Worm (Caenorhabditis elegans) whole organism, L4 larva: ENCODE measurements around the gene vps-52.

Experiments used
- F26F4.8 ChIP-seq: fragments of 200-800 bp; sonication (Bioruptor generic); conservative IDR thresholded peaks from 2 replicates; pipeline ENCODE4 v1.3.6; 2022; ENCODE audit warnings: missing genetic modification characterization, missing compliant biosample characterization
- aha-1 ChIP-seq: fragments of 150-350 bp; peaks from one replicate; lab custom pipeline; 2014; ENCODE audit warnings: missing biosample characterization, missing genetic modification characterization
- attf-4 ChIP-seq: sonication (generic microtip); optimal IDR thresholded peaks from 3 replicates; lab custom pipeline; 2017; ENCODE audit warnings: missing biosample characterization, missing genetic modification characterization
- ceh-44 ChIP-seq: fragments of 200-800 bp; sonication (Bioruptor generic); IDR thresholded peaks from 2 replicates; pipeline ENCODE4 v1.3.6; 2022; ENCODE audit warnings: missing genetic modification reagents, missing genetic modification characterization, missing compliant biosample characterization
- ceh-62 ChIP-seq: sonication (generic microtip); optimal IDR thresholded peaks from 2 replicates; lab custom pipeline; 2017; ENCODE audit warnings: missing biosample characterization, missing genetic modification characterization
- ceh-82 ChIP-seq: sonication (generic microtip); optimal IDR thresholded peaks from 2 replicates; lab custom pipeline; 2017; ENCODE audit warnings: missing biosample characterization, missing genetic modification characterization
- daf-12 ChIP-seq: fragments of 150-350 bp; optimal IDR thresholded peaks from 2 replicates; lab custom pipeline; 2014; ENCODE audit warnings: missing biosample characterization, missing genetic modification reagents, missing genetic modification characterization
- daf-16 ChIP-seq, 3 experiments: sonication (generic microtip); optimal IDR thresholded peaks; 2 replicates each; lab custom pipeline; 2016 to 2017; ENCODE audit warnings: missing genetic modification characterization in 3 of 3, missing genetic modification reagents in 3 of 3, mild to moderate bottlenecking in 2 of 3, missing compliant biosample characterization in 2 of 3, missing biosample characterization in 1 of 3, moderate library complexity in 1 of 3
- daf-19 ChIP-seq: fragments of 200-800 bp; sonication (Bioruptor generic); conservative IDR thresholded peaks from 2 replicates; pipeline ENCODE4 v1.3.6; 2022; ENCODE audit warnings: missing genetic modification characterization, missing compliant biosample characterization
- dpl-1 ChIP-seq: fragments of 150-350 bp; optimal IDR thresholded peaks from 2 replicates; lab custom pipeline; 2014; ENCODE audit warnings: missing biosample characterization, missing genetic modification reagents, missing genetic modification characterization
- egl-27 ChIP-seq: sonication (generic microtip); optimal IDR thresholded peaks from 3 replicates; lab custom pipeline; 2017; ENCODE audit warnings: missing biosample characterization, missing genetic modification reagents, missing genetic modification characterization
- egl-43 ChIP-seq: fragments of 200-800 bp; sonication (Bioruptor generic); IDR thresholded peaks from 2 replicates; pipeline ENCODE4 v1.3.6; 2022; ENCODE audit warnings: missing genetic modification reagents, missing genetic modification characterization, missing compliant biosample characterization
- hif-1 ChIP-seq, 2 experiments: sonication (generic microtip); optimal IDR thresholded peaks; 2 replicates each; lab custom pipeline; 2016 to 2017; ENCODE audit warnings: missing compliant biosample characterization in 2 of 2, missing genetic modification characterization in 2 of 2, missing genetic modification reagents in 2 of 2, missing genotype in 2 of 2, mild to moderate bottlenecking in 1 of 2
- lim-7 ChIP-seq: fragments of 200-800 bp; sonication (Bioruptor generic); IDR thresholded peaks from 2 replicates; pipeline ENCODE4 v1.3.6; 2022; ENCODE audit warnings: missing genetic modification characterization, missing compliant biosample characterization
- lin-29 ChIP-seq: fragments of 200-800 bp; sonication (Bioruptor generic); IDR thresholded peaks from 2 replicates; pipeline ENCODE4 v1.3.6; 2022; ENCODE audit warnings: missing genetic modification reagents, missing genetic modification characterization, missing compliant biosample characterization
- lir-3 ChIP-seq: sonication (generic microtip); optimal IDR thresholded peaks from 2 replicates; lab custom pipeline; 2016; ENCODE audit warnings: mild to moderate bottlenecking, missing genetic modification characterization, missing compliant biosample characterization
- lsy-2 ChIP-seq, 2 experiments: fragments of 150-350 bp in 1 of 2; sonication (generic microtip) in 1 of 2; optimal IDR thresholded peaks; 2 replicates each; lab custom pipeline; 2014 to 2017; ENCODE audit warnings: missing biosample characterization in 2 of 2, missing genetic modification characterization in 2 of 2
- madf-5 ChIP-seq, 2 experiments: fragments of 200-800 bp; sonication (Bioruptor generic); IDR thresholded peaks; 2 replicates each; pipeline ENCODE4 v1.3.6; 2022; ENCODE audit warnings: missing compliant biosample characterization in 2 of 2, missing genetic modification characterization in 2 of 2
- mdl-1 ChIP-seq, 2 experiments: fragments of 150-350 bp in 1 of 2; sonication (generic microtip) in 1 of 2; optimal IDR thresholded peaks; 2 replicates each; lab custom pipeline; 2014 to 2017; ENCODE audit warnings: missing biosample characterization in 2 of 2, missing genetic modification characterization in 2 of 2
- mep-1 ChIP-seq: fragments of 150-350 bp; sonication (generic microtip); optimal IDR thresholded peaks from 3 replicates; lab custom pipeline; 2014; ENCODE audit warnings: missing biosample characterization, missing genetic modification characterization
- mxl-3 ChIP-seq: fragments of 200-800 bp; sonication (Bioruptor generic); optimal IDR thresholded peaks from 2 replicates; lab custom pipeline; 2018; ENCODE audit warnings: mild to moderate bottlenecking, missing genetic modification characterization, missing compliant biosample characterization
- nhr-102 ChIP-seq: sonication (generic microtip); optimal IDR thresholded peaks from 2 replicates; lab custom pipeline; 2016; ENCODE audit warnings: mild to moderate bottlenecking, missing genetic modification characterization, moderate library complexity, missing compliant biosample characterization
- nhr-25 ChIP-seq: sonication (generic microtip); optimal IDR thresholded peaks from 2 replicates; lab custom pipeline; 2017; ENCODE audit warnings: missing genetic modification characterization, mild to moderate bottlenecking, missing compliant biosample characterization, antibody characterized with exemption, moderate library complexity, borderline replicate concordance; ENCODE audit not compliant: insufficient read depth
- nhr-28 ChIP-seq: fragments of 150-350 bp; optimal IDR thresholded peaks from 2 replicates; lab custom pipeline; 2014; ENCODE audit warnings: missing biosample characterization, missing genetic modification characterization
- nhr-41 ChIP-seq: fragments of 200-800 bp; sonication (Bioruptor generic); IDR thresholded peaks from 2 replicates; pipeline ENCODE4 v1.3.6; 2022; ENCODE audit warnings: missing genetic modification reagents, missing genetic modification characterization, missing compliant biosample characterization
- nhr-42 ChIP-seq: fragments of 200-800 bp; sonication (Bioruptor generic); IDR thresholded peaks from 2 replicates; pipeline ENCODE4 v1.3.6; 2022; ENCODE audit warnings: missing genetic modification characterization, missing compliant biosample characterization
- nhr-48 ChIP-seq: sonication (generic microtip); optimal IDR thresholded peaks from 2 replicates; lab custom pipeline; 2016; ENCODE audit warnings: mild to moderate bottlenecking, missing genetic modification characterization, missing compliant biosample characterization
- nhr-77 ChIP-seq: fragments of 150-350 bp; optimal IDR thresholded peaks from 2 replicates; lab custom pipeline; 2014; ENCODE audit warnings: missing biosample characterization, missing genetic modification characterization
- pha-4 ChIP-seq, 2 experiments: fragments of 150-350 bp in 1 of 2; fragments of 200-800 bp in 1 of 2; sonication (Bioruptor generic) in 1 of 2; IDR thresholded peaks in 1 of 2; optimal IDR thresholded peaks in 1 of 2; 2 replicates each; pipeline versions ENCODE4 v1.3.6 to Lab custom; 2014 to 2022; ENCODE audit warnings: missing genetic modification characterization in 2 of 2, missing genetic modification reagents in 2 of 2, missing biosample characterization in 1 of 2, missing compliant biosample characterization in 1 of 2
- php-3 ChIP-seq: fragments of 200-800 bp; sonication (Bioruptor generic); IDR thresholded peaks from 2 replicates; pipeline ENCODE4 v1.3.6; 2022; ENCODE audit warnings: missing genetic modification reagents, missing genetic modification characterization, missing compliant biosample characterization
- rbr-2 ChIP-seq: sonication (generic microtip); optimal IDR thresholded peaks from 2 replicates; lab custom pipeline; 2016; ENCODE audit warnings: missing genotype, missing genetic modification characterization, missing compliant biosample characterization
- sdz-12 ChIP-seq: fragments of 200-800 bp; sonication (Bioruptor generic); optimal IDR thresholded peaks from 2 replicates; lab custom pipeline; 2018; ENCODE audit warnings: mild to moderate bottlenecking, missing genetic modification characterization, missing compliant biosample characterization
- set-16 ChIP-seq: fragments of 200-800 bp; sonication (Bioruptor generic); IDR thresholded peaks from 2 replicates; pipeline ENCODE4 v1.3.6; 2022; ENCODE audit warnings: missing genetic modification reagents, missing genetic modification characterization, missing compliant biosample characterization
- snpc-1.2 ChIP-seq: fragments of 200-800 bp; sonication (Bioruptor generic); IDR thresholded peaks from 2 replicates; pipeline ENCODE4 v1.3.6; 2022; ENCODE audit warnings: missing genetic modification reagents, missing genetic modification characterization, missing compliant biosample characterization
- snpc-4 ChIP-seq: fragments of 150-350 bp; optimal IDR thresholded peaks from 2 replicates; lab custom pipeline; 2014; ENCODE audit warnings: missing biosample characterization, missing genetic modification characterization
- spr-1 ChIP-seq: sonication (generic microtip); optimal IDR thresholded peaks from 2 replicates; lab custom pipeline; 2016; ENCODE audit warnings: mild to moderate bottlenecking, missing genetic modification characterization, missing compliant biosample characterization
- spr-3 ChIP-seq: fragments of 200-800 bp; sonication (Bioruptor generic); optimal IDR thresholded peaks from 2 replicates; lab custom pipeline; 2018; ENCODE audit warnings: mild to moderate bottlenecking, missing genetic modification characterization, missing compliant biosample characterization
- unc-130 ChIP-seq: sonication (generic microtip); optimal IDR thresholded peaks from 2 replicates; lab custom pipeline; 2016; ENCODE audit warnings: missing genetic modification reagents, missing genetic modification characterization, missing compliant biosample characterization
- unc-62 ChIP-seq, 3 experiments: fragments of 150-350 bp in 1 of 3; sonication (generic microtip); optimal IDR thresholded peaks in 2 of 3; peaks in 1 of 3; 1 replicate in 1 of 3; 2 replicates in 2 of 3; lab custom pipeline; 2014 to 2017; ENCODE audit warnings: missing biosample characterization in 3 of 3, missing genetic modification characterization in 3 of 3, missing genetic modification reagents in 3 of 3, missing genotype in 1 of 3
- zfp-2 ChIP-seq: sonication (generic microtip); optimal IDR thresholded peaks from 2 replicates; lab custom pipeline; 2016; ENCODE audit warnings: mild to moderate bottlenecking, missing genetic modification characterization, missing compliant biosample characterization
- zip-2 ChIP-seq: fragments of 150-350 bp; optimal IDR thresholded peaks from 2 replicates; lab custom pipeline; 2014; ENCODE audit warnings: missing biosample characterization, missing genetic modification characterization

vps-52 gene

ce11 chrX:7596029-7596428 lies 30.9 kb downstream of the vps-52 start (continued):
- TF ChIP-seq madf-5 (GFP tag; IDR thresholded peaks at IDR 0.05; lab: Robert Waterston, UW) (no peak), dpl-1 (no peak), lin-29 (GFP tag; lab: Robert Waterston, UW) (no peak), nhr-41 (GFP tag; lab: Robert Waterston, UW) (no peak), nhr-28 (tag; lab: Kevin White, UChicago) (peak; percentile 75), ceh-82 (no peak), spr-3 (GFP tag; lab: Kevin White, UChicago) (no peak), hif-1 (tag; optimal IDR thresholded peaks at IDR 0.05; lab: Kevin White, UChicago) (peak in 1 of 2 experiments; percentile 42), sdz-12 (GFP tag; lab: Kevin White, UChicago) (no peak), lir-3 (tag; lab: Kevin White, UChicago) (no peak), snpc-1.2 (GFP tag; lab: Robert Waterston, UW) (no peak), nhr-77 (tag; lab: Kevin White, UChicago) (no peak), mdl-1 (tag; optimal IDR thresholded peaks at IDR 0.05; lab: Kevin White, UChicago) (peak in 1 of 2 experiments; percentile 44), nhr-42 (GFP tag; lab: Robert Waterston, UW) (no peak), nhr-102 (peak; percentile 19), egl-27 (tag; lab: Kevin White, UChicago) (no peak), aha-1 (tag; lab: Kevin White, UChicago) (no peak), set-16 (GFP tag; lab: Robert Waterston, UW) (no peak), F26F4.8 (GFP tag; lab: Robert Waterston, UW) (no peak), zip-2 (no peak), spr-1 (tag; lab: Kevin White, UChicago) (no peak), ceh-62 (tag; lab: Kevin White, UChicago) (no peak), nhr-48 (tag; lab: Kevin White, UChicago) (no peak), pha-4 (GFP tag; IDR thresholded peaks at IDR 0.05; lab: Robert Waterston, UW) (no peak), pha-4 (tag; optimal IDR thresholded peaks at IDR 0.05; lab: Kevin White, UChicago) (no peak), daf-19 (GFP tag; lab: Robert Waterston, UW) (no peak), mxl-3 (GFP tag; lab: Kevin White, UChicago) (no peak), mep-1 (no peak), lsy-2 (tag; optimal IDR thresholded peaks at IDR 0.05; lab: Kevin White, UChicago) (no peak), php-3 (peak; percentile 96), lim-7 (GFP tag; lab: Robert Waterston, UW) (no peak), unc-62 (GFP tag; optimal IDR thresholded peaks at IDR 0.05 in 1 of 2; lab: Kevin White, UChicago) (peak in 1 of 2 experiments; percentile 87), unc-62 (tag; optimal IDR thresholded peaks at IDR 0.05; lab: Kevin White, UChicago) (no peak), daf-16 (GFP tag; optimal IDR thresholded peaks at IDR 0.05; lab: Kevin White, UChicago) (peak in 1 of 2 experiments; percentile 6), daf-16 (tag; optimal IDR thresholded peaks at IDR 0.05; lab: Kevin White, UChicago) (peak; percentile 78), nhr-25 (no peak), ceh-44 (GFP tag; lab: Robert Waterston, UW) (no peak), unc-130 (GFP tag; lab: Kevin White, UChicago) (no peak), egl-43 (no peak), attf-4 (tag; lab: Kevin White, UChicago) (no peak), rbr-2 (tag; lab: Kevin White, UChicago) (no peak), snpc-4 (no peak), zfp-2 (tag; lab: Kevin White, UChicago) (no peak), daf-12 (tag; lab: Kevin White, UChicago) (no peak)
